Fruit fly (Drosophila melanogaster): ENCODE results near the gene Ndf.

Ndf gene

dm6 chr2L:10033410-10033809 lies 29.8 kb downstream of the Ndf start (continued):
- TF ChIP-seq pan (optimal IDR thresholded peaks at IDR 0.05) = no peak
- no peak for TF ChIP-seq pan (GFP tag; optimal IDR thresholded peaks at IDR 0.05 in 1 of 2, IDR thresholded peaks at IDR 0.05 in 1 of 2)
- no peak for TF ChIP-seq CG3838 (GFP tag; optimal IDR thresholded peaks at IDR 0.05)
- peak; percentile 20; the same call in 1 of the 2 replicates for TF ChIP-seq inv (GFP tag; IDR thresholded peaks at IDR 0.05; ENCODE audit: partially characterized antibody)
- no peak for TF ChIP-seq Fer2 (tag; optimal IDR thresholded peaks at IDR 0.05)
- no peak for TF ChIP-seq peb (GFP tag; IDR thresholded peaks at IDR 0.05)
- no peak for TF ChIP-seq scrt (GFP tag; optimal IDR thresholded peaks at IDR 0.05)
- TF ChIP-seq disco-r (GFP tag; optimal IDR thresholded peaks at IDR 0.05) = no peak
- no peak for TF ChIP-seq wek (GFP tag; optimal IDR thresholded peaks at IDR 0.05)
- no peak for TF ChIP-seq dan (GFP tag; IDR thresholded peaks at IDR 0.05)
- TF ChIP-seq Atf6 (GFP tag; IDR thresholded peaks at IDR 0.05) = no peak
- TF ChIP-seq CG8944 (GFP tag; optimal IDR thresholded peaks at IDR 0.05) = no peak
- no peak for TF ChIP-seq ac (GFP tag; optimal IDR thresholded peaks at IDR 0.05)
- no peak for TF ChIP-seq CG6683 (GFP tag; optimal IDR thresholded peaks at IDR 0.05)
- no peak for TF ChIP-seq da (GFP tag; optimal IDR thresholded peaks at IDR 0.05)
- peak; percentile 95 for TF ChIP-seq HLH4C (GFP tag; IDR thresholded peaks at IDR 0.05; ENCODE audit: partially characterized antibody)
- no peak for TF ChIP-seq cas (GFP tag; IDR thresholded peaks at IDR 0.05)
- TF ChIP-seq Hand (GFP tag; optimal IDR thresholded peaks at IDR 0.05) = no peak
- no peak for TF ChIP-seq CG8478 (optimal IDR thresholded peaks at IDR 0.05)
- TF ChIP-seq pb (GFP tag; optimal IDR thresholded peaks at IDR 0.05) = no peak
- no peak for TF ChIP-seq CG42726 (GFP tag; IDR thresholded peaks at IDR 0.05; ENCODE audit: partially characterized antibody)
- TF ChIP-seq ash1 (GFP tag; optimal IDR thresholded peaks at IDR 0.05) = no peak
- TF ChIP-seq CG16813 (GFP tag; IDR thresholded peaks at IDR 0.05; ENCODE audit: partially characterized antibody) = peak; percentile 78
- no peak for TF ChIP-seq Fer1 (GFP tag; optimal IDR thresholded peaks at IDR 0.05)
- no peak for TF ChIP-seq Asciz (GFP tag; optimal IDR thresholded peaks at IDR 0.05)
- TF ChIP-seq gro (GFP tag; optimal IDR thresholded peaks at IDR 0.05) = no peak
- peak; percentile 23; the same call in 1 of the 2 replicates for TF ChIP-seq CG13287 (GFP tag; IDR thresholded peaks at IDR 0.05; ENCODE audit: partially characterized antibody)
- TF ChIP-seq Sry-β (GFP tag; optimal IDR thresholded peaks at IDR 0.05) = no peak
- TF ChIP-seq gcm (GFP tag; optimal IDR thresholded peaks at IDR 0.05) = no peak
- TF ChIP-seq Dek (tag; optimal IDR thresholded peaks at IDR 0.05) = no peak
- no peak for TF ChIP-seq CG8924 (tag; optimal IDR thresholded peaks at IDR 0.05)
- no peak for TF ChIP-seq lbe (GFP tag; optimal IDR thresholded peaks at IDR 0.05)
- TF ChIP-seq Opbp (GFP tag; IDR thresholded peaks at IDR 0.05; ENCODE audit: partially characterized antibody) = peak; percentile 52; the same call in 1 of the 3 replicates
- no peak for TF ChIP-seq sens-2 (GFP tag; IDR thresholded peaks at IDR 0.05)
- no peak for TF ChIP-seq ap (GFP tag; IDR thresholded peaks at IDR 0.05)
- TF ChIP-seq CG2199 (GFP tag; IDR thresholded peaks at IDR 0.05) = no peak
- no peak for TF ChIP-seq CG5953 (GFP tag; IDR thresholded peaks at IDR 0.05)
- TF ChIP-seq Dip2 (GFP tag; IDR thresholded peaks at IDR 0.05) = no peak
- no peak for TF ChIP-seq CG14441 (GFP tag; IDR thresholded peaks at IDR 0.05)
- no peak for TF ChIP-seq CG30431 (GFP tag; optimal IDR thresholded peaks at IDR 0.05)
- no peak for TF ChIP-seq CG6654 (GFP tag; optimal IDR thresholded peaks at IDR 0.05)
- no peak for TF ChIP-seq CG11723 (GFP tag; optimal IDR thresholded peaks at IDR 0.05)
- TF ChIP-seq CG15479 (GFP tag; optimal IDR thresholded peaks at IDR 0.05) = no peak
- TF ChIP-seq gcm2 (GFP tag; optimal IDR thresholded peaks at IDR 0.05) = no peak
- TF ChIP-seq chn (GFP tag; optimal IDR thresholded peaks at IDR 0.05) = no peak
- peak; percentile 80 for TF ChIP-seq vnd (GFP tag; IDR thresholded peaks at IDR 0.05; ENCODE audit: partially characterized antibody)
- 0 out of 2 replicates have a peak, but pooled peaks have one; percentile 9 for TF ChIP-seq CG32772 (GFP tag; IDR thresholded peaks at IDR 0.05)
- TF ChIP-seq CG7745 (tag; optimal IDR thresholded peaks at IDR 0.05) = no peak
- TF ChIP-seq CG4707 (GFP tag; optimal IDR thresholded peaks at IDR 0.05) = no peak
- peak; percentile 7 for TF ChIP-seq CG1603 (tag; optimal IDR thresholded peaks at IDR 0.05)
- TF ChIP-seq CG18011 (GFP tag; optimal IDR thresholded peaks at IDR 0.05) = no peak
